Worm (Caenorhabditis elegans) whole organism, late embryonic: ENCODE measurements around the gene sqv-8.

ENCODE experiments used
- C38D4.7 ChIP-seq: fragments of 200-800 bp; sonication (Bioruptor generic); optimal IDR thresholded peaks from 2 replicates; lab custom pipeline; 2018; ENCODE audit warnings: mild to moderate bottlenecking, missing genetic modification characterization, moderate library complexity, missing compliant biosample characterization
- F13H6.1 ChIP-seq: sonication (generic microtip); optimal IDR thresholded peaks from 2 replicates; lab custom pipeline; 2016; ENCODE audit warnings: missing genetic modification characterization, missing compliant biosample characterization
- Y22D7AL.16 ChIP-seq: sonication (generic microtip); optimal IDR thresholded peaks from 2 replicates; lab custom pipeline; 2016; ENCODE audit warnings: missing genetic modification characterization, missing compliant biosample characterization
- ama-1 ChIP-seq: fragments of 150-350 bp; optimal IDR thresholded peaks from 2 replicates; lab custom pipeline; 2014
- ceh-14 ChIP-seq: sonication (generic microtip); optimal IDR thresholded peaks from 2 replicates; lab custom pipeline; 2016; ENCODE audit warnings: missing genotype, missing genetic modification characterization, missing compliant biosample characterization
- ceh-19 ChIP-seq: fragments of 200-800 bp; sonication (Bioruptor generic); optimal IDR thresholded peaks from 2 replicates; lab custom pipeline; 2018; ENCODE audit warnings: mild to moderate bottlenecking, missing genetic modification characterization, missing compliant biosample characterization
- ceh-2 ChIP-seq: sonication (generic microtip); optimal IDR thresholded peaks from 2 replicates; lab custom pipeline; 2016; ENCODE audit warnings: missing genotype, missing genetic modification characterization, missing compliant biosample characterization
- ceh-24 ChIP-seq: sonication (generic microtip); optimal IDR thresholded peaks from 2 replicates; lab custom pipeline; 2016; ENCODE audit warnings: mild to moderate bottlenecking, missing genetic modification characterization, missing compliant biosample characterization
- ceh-45 ChIP-seq: fragments of 200-800 bp; sonication (Bioruptor generic); IDR thresholded peaks from 2 replicates; pipeline ENCODE4 v1.3.6; 2022; ENCODE audit warnings: missing genetic modification reagents, missing genetic modification characterization, missing compliant biosample characterization
- ceh-6 ChIP-seq: fragments of 200-800 bp; sonication (Bioruptor generic); optimal IDR thresholded peaks from 2 replicates; lab custom pipeline; 2018; ENCODE audit warnings: mild to moderate bottlenecking, missing genetic modification characterization, missing compliant biosample characterization
- elt-2 ChIP-seq: sonication (generic microtip); optimal IDR thresholded peaks from 2 replicates; lab custom pipeline; 2016; ENCODE audit warnings: missing genetic modification reagents, missing genetic modification characterization, missing compliant biosample characterization
- eyg-1 ChIP-seq: sonication (generic microtip); optimal IDR thresholded peaks from 2 replicates; lab custom pipeline; 2016; ENCODE audit warnings: missing genotype, missing genetic modification characterization, missing compliant biosample characterization
- fax-1 ChIP-seq: sonication (generic microtip); optimal IDR thresholded peaks from 2 replicates; lab custom pipeline; 2016; ENCODE audit warnings: missing genotype, missing genetic modification characterization, missing compliant biosample characterization
- hlh-13 ChIP-seq: fragments of 200-800 bp; sonication (Bioruptor generic); optimal IDR thresholded peaks from 2 replicates; lab custom pipeline; 2018; ENCODE audit warnings: mild to moderate bottlenecking, missing genetic modification characterization, missing compliant biosample characterization
- madf-2 ChIP-seq: sonication (generic microtip); optimal IDR thresholded peaks from 2 replicates; lab custom pipeline; 2017; ENCODE audit warnings: missing genetic modification characterization, missing compliant biosample characterization
- nhr-232 ChIP-seq: sonication (generic microtip); optimal IDR thresholded peaks from 2 replicates; lab custom pipeline; 2016; ENCODE audit warnings: missing genetic modification characterization, missing compliant biosample characterization
- pha-2 ChIP-seq: sonication (generic microtip); optimal IDR thresholded peaks from 2 replicates; lab custom pipeline; 2017; ENCODE audit warnings: mild to moderate bottlenecking, missing genetic modification characterization, missing compliant biosample characterization
- pha-4 ChIP-seq: fragments of 150-350 bp; optimal IDR thresholded peaks from 2 replicates; lab custom pipeline; 2018; ENCODE audit warnings: missing biosample characterization, missing genetic modification reagents, missing genetic modification characterization
- ref-2 ChIP-seq: sonication (generic microtip); optimal IDR thresholded peaks from 2 replicates; lab custom pipeline; 2016; ENCODE audit warnings: missing genetic modification characterization, missing compliant biosample characterization
- tbx-2 ChIP-seq: sonication (generic microtip); optimal IDR thresholded peaks from 2 replicates; lab custom pipeline; 2016; ENCODE audit warnings: missing genetic modification characterization, missing compliant biosample characterization
- unc-3 ChIP-seq, 2 experiments: fragments of 200-800 bp in 1 of 2; sonication (Bioruptor generic) in 1 of 2; sonication (generic microtip) in 1 of 2; conservative IDR thresholded peaks in 1 of 2; optimal IDR thresholded peaks in 1 of 2; 2 replicates each; pipeline versions ENCODE4 v1.3.6 to Lab custom; 2016 to 2022; ENCODE audit warnings: missing compliant biosample characterization in 2 of 2, missing genetic modification characterization in 2 of 2, missing genetic modification reagents in 1 of 2
- unc-42 ChIP-seq: sonication (generic microtip); optimal IDR thresholded peaks from 2 replicates; lab custom pipeline; 2016; ENCODE audit warnings: missing genotype, missing genetic modification characterization, missing compliant biosample characterization
- unc-55 ChIP-seq: sonication (generic microtip); optimal IDR thresholded peaks from 2 replicates; lab custom pipeline; 2017; ENCODE audit warnings: missing biosample characterization, missing genetic modification reagents, missing genetic modification characterization

Gene sqv-8

ce11 chrII:9686663-9687193, 40.0 kb downstream of the sqv-8 start, which contains the start of gene ZK1320.9:
Gene ZK1320.9 (minus strand): TSS chrII:9686713.
- TF ChIP-seq ama-1 (lab: Kevin White, UChicago) (no peak), Y22D7AL.16 (tag; lab: Kevin White, UChicago) (no peak), ceh-19 (GFP tag; lab: Kevin White, UChicago) (no peak), nhr-232 (tag; lab: Kevin White, UChicago) (no peak), ceh-24 (tag; lab: Kevin White, UChicago) (no peak), hlh-13 (GFP tag; lab: Kevin White, UChicago) (no peak), unc-3 (GFP tag; conservative IDR thresholded peaks at IDR 0.05; lab: Robert Waterston, UW) (no peak), unc-3 (tag; optimal IDR thresholded peaks at IDR 0.05; lab: Kevin White, UChicago) (no peak), tbx-2 (tag; lab: Kevin White, UChicago) (no peak), C38D4.7 (GFP tag; lab: Kevin White, UChicago) (no peak), elt-2 (tag; lab: Kevin White, UChicago) (no peak), F13H6.1 (tag; lab: Kevin White, UChicago) (no peak), ceh-2 (tag; lab: Kevin White, UChicago) (no peak), pha-2 (tag; lab: Kevin White, UChicago) (no peak), ceh-6 (GFP tag; lab: Kevin White, UChicago) (no peak)

DNA sequence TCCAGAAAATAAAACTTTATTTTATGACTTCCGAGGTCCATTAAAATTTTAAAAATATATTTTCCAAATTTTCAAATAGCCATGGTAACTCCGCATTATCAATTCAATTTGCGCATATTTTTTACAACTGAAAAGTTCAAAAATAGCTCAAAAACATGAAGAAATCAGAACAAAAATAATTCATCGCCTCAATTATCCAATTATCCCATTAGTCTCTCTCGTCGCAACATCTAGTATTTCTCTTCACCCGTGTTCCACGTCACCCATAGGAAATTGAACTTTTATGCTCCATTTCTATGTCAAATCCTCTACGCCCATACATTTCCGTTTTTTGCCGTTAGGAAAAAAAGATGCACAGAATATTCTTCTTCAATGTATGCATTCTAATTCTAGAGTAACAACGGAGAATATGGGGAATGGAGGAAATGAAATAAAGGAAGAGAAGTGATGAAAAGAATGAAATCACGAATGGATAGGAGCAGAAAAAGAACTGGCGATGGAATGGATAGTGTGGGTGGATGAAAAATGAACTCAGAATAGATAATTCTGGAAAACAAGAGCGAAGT, 43.4 kb downstream of the sqv-8 start:
- no peak for TF ChIP-seq ref-2 (tag; lab: Kevin White, UChicago)
- TF ChIP-seq unc-55 (GFP tag; lab: Kevin White, UChicago) = no peak
- TF ChIP-seq unc-42 = peak; percentile 78
- no peak for TF ChIP-seq madf-2 (tag; lab: Kevin White, UChicago)
- no peak for TF ChIP-seq nhr-232 (tag; lab: Kevin White, UChicago)
- no peak for TF ChIP-seq pha-4 (tag; lab: Kevin White, UChicago)
- no peak for TF ChIP-seq ceh-45
- no peak for TF ChIP-seq ama-1 (lab: Kevin White, UChicago)
- TF ChIP-seq eyg-1 = no peak

DNA sequence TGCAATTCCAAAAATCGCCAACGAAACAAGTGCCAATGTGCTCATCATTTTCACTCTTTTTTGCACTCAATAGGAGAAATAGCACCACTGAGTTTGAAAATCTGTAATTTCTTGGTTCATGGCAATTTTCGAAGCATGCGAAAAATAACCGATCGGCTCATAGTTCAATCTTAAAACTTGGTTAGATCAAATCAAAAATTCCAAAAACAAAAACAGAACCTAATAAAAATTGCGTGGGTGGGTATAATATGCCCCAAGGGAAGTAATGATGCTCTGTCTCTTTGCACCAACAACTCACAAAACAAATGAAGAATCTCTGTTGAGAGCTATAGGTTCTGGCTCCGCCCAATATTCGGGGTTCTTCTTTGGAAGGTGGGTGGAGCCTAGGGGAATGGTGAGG, 45.1 kb downstream of the sqv-8 start, which contains the start of gene nlp-11:
nlp-11 (minus strand) TSS at position 101 of the 400 bp plus-strand sequence.
- TF ChIP-seq fax-1 (tag; lab: Kevin White, UChicago) = no peak
- TF ChIP-seq ceh-14 (tag; lab: Kevin White, UChicago) = no peak
- TF ChIP-seq ama-1 (lab: Kevin White, UChicago) = no peak
- no peak for TF ChIP-seq nhr-232 (tag; lab: Kevin White, UChicago)
- TF ChIP-seq ceh-19 (GFP tag; lab: Kevin White, UChicago) = no peak
- no peak for TF ChIP-seq tbx-2 (tag; lab: Kevin White, UChicago)

ce11 chrII:9695942-9696341, 49.2 kb downstream of the sqv-8 start:
- no peak for TF ChIP-seq nhr-232 (tag; lab: Kevin White, UChicago)
- peak; percentile 55 for TF ChIP-seq unc-42
